Fruit fly (Drosophila melanogaster): ENCODE data around the gene alph.

alph gene

dm6 chr3R:29591481-29592138, at the start of gene alph (continued):
- TF ChIP-seq dimm (GFP tag; IDR thresholded peaks at IDR 0.05) (no peak), CG17385 (GFP tag; optimal IDR thresholded peaks at IDR 0.05) (peak; percentile 93), org-1 (GFP tag; optimal IDR thresholded peaks at IDR 0.05) (no peak), pzg (GFP tag; optimal IDR thresholded peaks at IDR 0.05) (peak; percentile 92), crol (GFP tag; IDR thresholded peaks at IDR 0.05) (no peak), NfI (GFP tag; optimal IDR thresholded peaks at IDR 0.05) (no peak), stwl (tag; optimal IDR thresholded peaks at IDR 0.05) (peak; percentile 59), insv (GFP tag; optimal IDR thresholded peaks at IDR 0.05) (peak in 1 of 2 experiments; percentile 28), CG2712 (tag; optimal IDR thresholded peaks at IDR 0.05) (peak; percentile 37), Deaf1 (tag; optimal IDR thresholded peaks at IDR 0.05) (no peak), emc (GFP tag; optimal IDR thresholded peaks at IDR 0.05) (no peak), p53 (GFP tag; optimal IDR thresholded peaks at IDR 0.05) (peak; percentile 52), row (GFP tag; IDR thresholded peaks at IDR 0.05) (peak; percentile 44; the same call in 2 of the 3 replicates), CG9215 (GFP tag; IDR thresholded peaks at IDR 0.05) (no peak; the same call in 1 of the 2 replicates), PHDP (tag; optimal IDR thresholded peaks at IDR 0.05) (no peak), exex (tag; optimal IDR thresholded peaks at IDR 0.05) (no peak), H2.0 (GFP tag; IDR thresholded peaks at IDR 0.05) (peak; percentile 13; the same call in 1 of the 2 replicates), lab (GFP tag; optimal IDR thresholded peaks at IDR 0.05) (peak; percentile 41), mld (GFP tag; IDR thresholded peaks at IDR 0.05; ENCODE audit: partially characterized antibody) (peak; percentile 96), CG8359 (GFP tag; optimal IDR thresholded peaks at IDR 0.05; ENCODE audit: borderline replicate concordance) (no peak), CG10147 (GFP tag; optimal IDR thresholded peaks at IDR 0.05) (peak; percentile 7), Lpt (GFP tag; optimal IDR thresholded peaks at IDR 0.05) (no peak), pros (GFP tag; optimal IDR thresholded peaks at IDR 0.05) (no peak), ssp (GFP tag; IDR thresholded peaks at IDR 0.05) (no peak), psq (GFP tag; optimal IDR thresholded peaks at IDR 0.05) (no peak), nerfin-2 (GFP tag; IDR thresholded peaks at IDR 0.05; ENCODE audit: partially characterized antibody) (peak; percentile 93), CG33213 (GFP tag; optimal IDR thresholded peaks at IDR 0.05) (peak; percentile 58), HLH54F (GFP tag; optimal IDR thresholded peaks at IDR 0.05) (peak; percentile 30), CG4424 (GFP tag; optimal IDR thresholded peaks at IDR 0.05) (peak; percentile 18), CG4820 (GFP tag; optimal IDR thresholded peaks at IDR 0.05) (peak; percentile 10), CG34376 (GFP tag; optimal IDR thresholded peaks at IDR 0.05) (no peak), toy (GFP tag; IDR thresholded peaks at IDR 0.05) (no peak), Poxn (GFP tag; IDR thresholded peaks at IDR 0.05) (no peak), dysf (GFP tag; IDR thresholded peaks at IDR 0.05) (peak; percentile 37; the same call in 1 of the 3 replicates), Med (GFP tag) (peak; percentile 86), Oli (tag; optimal IDR thresholded peaks at IDR 0.05) (peak; percentile 3), CG4854 (GFP tag; optimal IDR thresholded peaks at IDR 0.05) (no peak), zf30C (GFP tag; optimal IDR thresholded peaks at IDR 0.05) (peak; percentile 89), bbx (GFP tag; IDR thresholded peaks at IDR 0.05; ENCODE audit: partially characterized antibody) (peak; percentile 98), ind (GFP tag; optimal IDR thresholded peaks at IDR 0.05) (peak; percentile 20), Gsc (GFP tag; IDR thresholded peaks at IDR 0.05) (no peak), CG43689 (GFP tag; IDR thresholded peaks at IDR 0.05) (no peak), TFAM (GFP tag; optimal IDR thresholded peaks at IDR 0.05) (no peak), mirr (GFP tag; optimal IDR thresholded peaks at IDR 0.05) (no peak), sima (GFP tag; optimal IDR thresholded peaks at IDR 0.05) (no peak), CoRest (tag; optimal IDR thresholded peaks at IDR 0.05) (peak; percentile 37), CG6254 (GFP tag; optimal IDR thresholded peaks at IDR 0.05) (peak; percentile 42), Hsf (GFP tag; optimal IDR thresholded peaks at IDR 0.05) (peak; percentile 57), tll (GFP tag; optimal IDR thresholded peaks at IDR 0.05) (peak in 1 of 2 experiments; percentile 6), danr (GFP tag; IDR thresholded peaks at IDR 0.05) (no peak)

Data from whole organism, embryonic.